Fruit fly (Drosophila melanogaster): Measurements from ENCODE around the gene her.

DNA sequence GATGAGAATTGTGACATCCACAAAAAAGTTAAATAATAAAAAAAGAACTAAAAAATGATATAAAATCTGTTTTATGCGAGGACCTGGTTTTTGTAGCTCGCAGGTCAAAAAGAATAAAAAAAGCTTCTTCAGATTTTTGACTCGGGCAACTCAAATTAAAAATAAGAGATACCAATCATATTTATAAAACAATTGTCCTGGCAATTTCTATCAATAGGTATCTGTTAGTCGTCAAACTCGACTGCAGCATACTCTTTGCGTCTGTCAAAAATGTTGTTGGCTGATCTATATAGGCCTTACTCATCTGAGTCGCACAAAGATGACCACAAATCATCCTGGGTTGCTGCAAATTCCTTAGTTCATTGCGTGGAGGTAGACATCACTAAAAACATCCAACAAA lies 45.6 kb downstream of the her start:
- TF ChIP-seq CG17806 (tag; optimal IDR thresholded peaks at IDR 0.05) (no peak), CG8301 (tag; optimal IDR thresholded peaks at IDR 0.05) (no peak), CG14655 (GFP tag; optimal IDR thresholded peaks at IDR 0.05) (no peak)
